Worm (Caenorhabditis elegans) whole organism, mixed stage, embryonic: ENCODE measurements around the gene set-27.

ENCODE experiments used
- ces-1 ChIP-seq: fragments of 150-350 bp; optimal IDR thresholded peaks from 2 replicates; lab custom pipeline; 2014; ENCODE audit warnings: missing biosample characterization, missing genetic modification reagents, missing genetic modification characterization
- drap-1 ChIP-seq: fragments of 200-800 bp; sonication (Bioruptor generic); optimal IDR thresholded peaks from 3 replicates; lab custom pipeline; 2018; ENCODE audit warnings: mild to moderate bottlenecking, missing genetic modification characterization, missing compliant biosample characterization
- elt-3 ChIP-seq: fragments of 150-350 bp; optimal IDR thresholded peaks from 2 replicates; lab custom pipeline; 2014; ENCODE audit warnings: missing biosample characterization, missing genetic modification characterization
- flh-1 ChIP-seq: fragments of 200-800 bp; sonication (Bioruptor generic); optimal IDR thresholded peaks from 2 replicates; lab custom pipeline; 2018; ENCODE audit warnings: mild to moderate bottlenecking, missing genetic modification characterization, moderate library complexity, missing compliant biosample characterization
- nhr-237 ChIP-seq: fragments of 150-350 bp; optimal IDR thresholded peaks from 2 replicates; lab custom pipeline; 2014; ENCODE audit warnings: missing biosample characterization, missing genetic modification characterization
- nhr-28 ChIP-seq: fragments of 150-350 bp; optimal IDR thresholded peaks from 2 replicates; lab custom pipeline; 2014; ENCODE audit warnings: missing biosample characterization, missing genetic modification characterization
- nhr-76 ChIP-seq: sonication (generic microtip); optimal IDR thresholded peaks from 2 replicates; lab custom pipeline; 2017; ENCODE audit warnings: missing biosample characterization, missing genetic modification characterization
- snpc-4 ChIP-seq: fragments of 150-350 bp; optimal IDR thresholded peaks from 2 replicates; lab custom pipeline; 2014; ENCODE audit warnings: missing biosample characterization, missing genetic modification characterization
- sptf-1 ChIP-seq: sonication (generic microtip); optimal IDR thresholded peaks from 2 replicates; lab custom pipeline; 2017; ENCODE audit warnings: mild to moderate bottlenecking, missing genetic modification characterization, moderate library complexity, missing compliant biosample characterization
- unc-120 ChIP-seq: sonication (generic microtip); optimal IDR thresholded peaks from 2 replicates; lab custom pipeline; 2017; ENCODE audit warnings: missing genetic modification characterization, missing compliant biosample characterization; ENCODE audit not compliant: poor library complexity, severe bottlenecking
- ztf-11 ChIP-seq: fragments of 150-350 bp; optimal IDR thresholded peaks from 2 replicates; lab custom pipeline; 2014; ENCODE audit warnings: missing biosample characterization, missing genetic modification characterization

- TF ChIP-seq snpc-4 (no peak), ces-1 (GFP tag; lab: Kevin White, UChicago) (no peak), nhr-28 (tag; lab: Kevin White, UChicago) (no peak), nhr-76 (no peak), ztf-11 (tag; lab: Kevin White, UChicago) (no peak), drap-1 (GFP tag; lab: Kevin White, UChicago) (no peak), sptf-1 (tag; lab: Kevin White, UChicago) (no peak), flh-1 (GFP tag; lab: Kevin White, UChicago) (no peak), nhr-237 (tag; lab: Kevin White, UChicago) (no peak), unc-120 (tag; lab: Kevin White, UChicago) (no peak), elt-3 (tag; lab: Kevin White, UChicago) (no peak)
Observed at ce11 chrIII:2683403-2683802, 17.3 kb upstream of the set-27 start.
